Worm (Caenorhabditis elegans) whole organism, young adult: ENCODE data around the gene ZK180.5.
A peak's percentile ranks its signal among the peaks of the same experiment; 100 is the strongest.

Source experiments
- B0035.1 ChIP-seq: sonication (generic microtip); optimal IDR thresholded peaks from 2 replicates; lab custom pipeline; 2016; ENCODE audit warnings: missing genetic modification characterization, mild to moderate bottlenecking, missing compliant biosample characterization, missing genotype, missing genetic modification reagents
- C06A6.2 ChIP-seq: fragments of 200-800 bp; sonication (Bioruptor generic); conservative IDR thresholded peaks from 2 replicates; pipeline ENCODE4 v1.3.6; 2022; ENCODE audit warnings: missing genetic modification characterization, missing compliant biosample characterization
- D2030.7 ChIP-seq: fragments of 200-800 bp; sonication (Bioruptor generic); IDR thresholded peaks from 2 replicates; pipeline ENCODE4 v1.3.6; 2022; ENCODE audit warnings: missing genetic modification reagents, missing genetic modification characterization, missing compliant biosample characterization
- F10E7.11 ChIP-seq: sonication (generic microtip); optimal IDR thresholded peaks from 2 replicates; lab custom pipeline; 2017; ENCODE audit warnings: mild to moderate bottlenecking, missing genetic modification characterization, moderate library complexity, missing compliant biosample characterization
- F23B12.7 ChIP-seq: sonication (generic microtip); optimal IDR thresholded peaks from 2 replicates; lab custom pipeline; 2017; ENCODE audit warnings: missing genetic modification characterization, mild to moderate bottlenecking, missing compliant biosample characterization, antibody characterized with exemption, moderate library complexity; ENCODE audit not compliant: insufficient read depth
- F39B2.1 ChIP-seq: fragments of 200-800 bp; sonication (Bioruptor generic); IDR thresholded peaks from 2 replicates; pipeline ENCODE4 v1.3.6; 2022; ENCODE audit warnings: missing genetic modification reagents, missing genetic modification characterization, missing compliant biosample characterization
- F55B11.4 ChIP-seq: sonication (generic microtip); optimal IDR thresholded peaks from 2 replicates; lab custom pipeline; 2016; ENCODE audit warnings: missing compliant biosample characterization, missing genetic modification characterization, borderline replicate concordance; ENCODE audit not compliant: insufficient read depth
- F57C9.4 ChIP-seq: sonication (generic microtip); optimal IDR thresholded peaks from 2 replicates; lab custom pipeline; 2017; ENCODE audit warnings: mild to moderate bottlenecking, missing genetic modification characterization, missing compliant biosample characterization
- K11D2.4 ChIP-seq: fragments of 200-800 bp; sonication (Bioruptor generic); IDR thresholded peaks from 2 replicates; pipeline ENCODE4 v1.3.6; 2022; ENCODE audit warnings: missing genetic modification reagents, missing genetic modification characterization, missing compliant biosample characterization
- Y67H2A.10 ChIP-seq: fragments of 200-800 bp; sonication (Bioruptor generic); conservative IDR thresholded peaks from 2 replicates; pipeline ENCODE4 v1.3.6; 2022; ENCODE audit warnings: missing genetic modification reagents, missing genetic modification characterization, missing compliant biosample characterization
- ama-1 ChIP-seq, 3 experiments: fragments of 150-350 bp in 1 of 3; sonication (generic microtip) in 2 of 3; optimal IDR thresholded peaks; 2 replicates each; lab custom pipeline; 2014 to 2018; ENCODE audit warnings: missing biosample characterization in 2 of 3, missing genetic modification characterization in 2 of 3, missing genetic modification reagents in 2 of 3
- aptf-2 ChIP-seq: fragments of 200-800 bp; sonication (Bioruptor generic); conservative IDR thresholded peaks from 2 replicates; pipeline ENCODE4 v1.3.6; 2022; ENCODE audit warnings: missing genetic modification reagents, missing genetic modification characterization, missing compliant biosample characterization
- bed-1 ChIP-seq: fragments of 200-800 bp; sonication (Bioruptor generic); IDR thresholded peaks from 2 replicates; pipeline ENCODE4 v1.3.6; 2022; ENCODE audit warnings: missing genetic modification reagents, missing genetic modification characterization, missing compliant biosample characterization
- ccch-3 ChIP-seq: fragments of 200-800 bp; sonication (Bioruptor generic); optimal IDR thresholded peaks from 2 replicates; lab custom pipeline; 2018; ENCODE audit warnings: mild to moderate bottlenecking, missing genetic modification characterization, missing compliant biosample characterization
- dox-1 ChIP-seq: fragments of 200-800 bp; sonication (Bioruptor generic); IDR thresholded peaks from 2 replicates; pipeline ENCODE4 v1.3.6; 2022; ENCODE audit warnings: missing genetic modification reagents, missing genetic modification characterization, missing compliant biosample characterization
- ets-4 ChIP-seq: fragments of 200-800 bp; sonication (Bioruptor generic); optimal IDR thresholded peaks from 2 replicates; lab custom pipeline; 2018; ENCODE audit warnings: mild to moderate bottlenecking, missing genetic modification characterization, missing compliant biosample characterization
- fkh-3 ChIP-seq: sonication (generic microtip); optimal IDR thresholded peaks from 2 replicates; lab custom pipeline; 2016; ENCODE audit warnings: mild to moderate bottlenecking, missing genetic modification characterization, missing compliant biosample characterization
- gei-17 ChIP-seq: fragments of 200-800 bp; sonication (Bioruptor generic); optimal IDR thresholded peaks from 2 replicates; lab custom pipeline; 2018; ENCODE audit warnings: mild to moderate bottlenecking, missing genetic modification characterization, missing compliant biosample characterization
- lag-1 ChIP-seq: fragments of 200-800 bp; sonication (Bioruptor generic); IDR thresholded peaks from 2 replicates; pipeline ENCODE4 v1.3.6; 2022; ENCODE audit warnings: missing genetic modification reagents, missing genetic modification characterization, missing compliant biosample characterization
- lin-40 ChIP-seq: sonication (generic microtip); optimal IDR thresholded peaks from 2 replicates; lab custom pipeline; 2016; ENCODE audit warnings: missing genetic modification characterization, mild to moderate bottlenecking, missing compliant biosample characterization, missing genotype, missing genetic modification reagents
- lin-54 ChIP-seq: fragments of 200-800 bp; sonication (Bioruptor generic); optimal IDR thresholded peaks from 2 replicates; lab custom pipeline; 2018; ENCODE audit warnings: mild to moderate bottlenecking, missing genetic modification characterization, missing compliant biosample characterization
- lir-1 ChIP-seq: fragments of 200-800 bp; sonication (Bioruptor generic); conservative IDR thresholded peaks from 2 replicates; pipeline ENCODE4 v1.3.6; 2022; ENCODE audit warnings: missing genetic modification reagents, missing genetic modification characterization, missing compliant biosample characterization
- madf-3 ChIP-seq: fragments of 200-800 bp; sonication (Bioruptor generic); IDR thresholded peaks from 2 replicates; pipeline ENCODE4 v1.3.6; 2022; ENCODE audit warnings: missing genetic modification reagents, missing genetic modification characterization, missing compliant biosample characterization
- mes-4 ChIP-seq: sonication (generic microtip); optimal IDR thresholded peaks from 2 replicates; lab custom pipeline; 2016; ENCODE audit warnings: missing genotype, missing genetic modification characterization, missing compliant biosample characterization
- mxl-1 ChIP-seq: sonication (generic microtip); optimal IDR thresholded peaks from 2 replicates; lab custom pipeline; 2016; ENCODE audit warnings: missing genetic modification characterization, missing compliant biosample characterization
- nhr-80 ChIP-seq: sonication (generic microtip); optimal IDR thresholded peaks from 2 replicates; lab custom pipeline; 2016; ENCODE audit warnings: missing genetic modification characterization, missing compliant biosample characterization
- pbrm-1 ChIP-seq: fragments of 200-800 bp; sonication (Bioruptor generic); IDR thresholded peaks from 2 replicates; pipeline ENCODE4 v1.3.6; 2022; ENCODE audit warnings: missing genetic modification reagents, missing genetic modification characterization, missing compliant biosample characterization
- sdz-38 ChIP-seq: sonication (generic microtip); optimal IDR thresholded peaks from 2 replicates; lab custom pipeline; 2016; ENCODE audit warnings: missing genotype, missing genetic modification characterization, missing compliant biosample characterization
- snpc-1.3 ChIP-seq: sonication (generic microtip); optimal IDR thresholded peaks from 2 replicates; lab custom pipeline; 2017; ENCODE audit warnings: missing genetic modification characterization, mild to moderate bottlenecking, missing compliant biosample characterization, antibody characterized with exemption, moderate library complexity, missing genotype, missing genetic modification reagents; ENCODE audit not compliant: insufficient read depth
- snpc-3.4 ChIP-seq: sonication (generic microtip); optimal IDR thresholded peaks from 2 replicates; lab custom pipeline; 2017; ENCODE audit warnings: missing genetic modification characterization, mild to moderate bottlenecking, missing compliant biosample characterization, antibody characterized with exemption, moderate library complexity, missing genotype, missing genetic modification reagents
- tlf-1 ChIP-seq: fragments of 200-800 bp; sonication (Bioruptor generic); optimal IDR thresholded peaks from 2 replicates; lab custom pipeline; 2018; ENCODE audit warnings: mild to moderate bottlenecking, missing genetic modification characterization, missing compliant biosample characterization
- unc-130 ChIP-seq: sonication (generic microtip); optimal IDR thresholded peaks from 2 replicates; lab custom pipeline; 2016; ENCODE audit warnings: missing genetic modification reagents, missing genetic modification characterization, missing compliant biosample characterization
- unc-62 ChIP-seq: fragments of 150-350 bp; optimal IDR thresholded peaks from 2 replicates; lab custom pipeline; 2014; ENCODE audit warnings: missing biosample characterization, missing genetic modification reagents, missing genetic modification characterization
- xnd-1 ChIP-seq: sonication (generic microtip); optimal IDR thresholded peaks from 2 replicates; lab custom pipeline; 2016; ENCODE audit warnings: missing genotype, missing genetic modification reagents, missing genetic modification characterization, missing compliant biosample characterization
- zfh-2 ChIP-seq: fragments of 200-800 bp; sonication (Bioruptor generic); conservative IDR thresholded peaks from 2 replicates; pipeline ENCODE4 v1.3.6; 2022; ENCODE audit warnings: missing genetic modification reagents, missing genetic modification characterization, missing compliant biosample characterization

Gene ZK180.5

DNA sequence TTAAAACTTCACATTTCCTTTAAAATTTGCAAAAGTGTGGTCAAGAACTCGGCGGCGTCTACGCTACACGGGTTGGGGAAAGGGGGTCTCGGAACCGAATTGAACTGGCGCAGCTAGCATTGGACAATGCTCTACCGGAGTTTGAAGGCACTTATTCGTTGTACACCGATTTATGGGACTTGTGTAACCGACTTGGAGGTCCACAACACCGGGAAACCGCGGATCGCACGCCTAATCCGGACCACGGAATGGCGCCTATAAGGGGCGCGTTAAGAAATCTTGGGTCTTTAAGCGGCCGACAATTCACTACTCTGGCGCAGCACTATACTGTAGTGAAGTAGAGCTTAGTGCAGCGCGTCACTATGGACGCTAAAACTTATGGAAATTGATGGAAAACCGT, 21.7 kb upstream of the ZK180.5 start (continued):
- TF ChIP-seq lin-54 (peak; percentile 9), pbrm-1 (GFP tag; lab: Robert Waterston, UW) (no peak), dox-1 (GFP tag; lab: Robert Waterston, UW) (0 out of 2 replicates have a peak, but pooled peaks have one; percentile 35), snpc-1.3 (tag; lab: Kevin White, UChicago) (no peak)
- TF ChIP-seq, all 124 proteins: peak for 25

DNA sequence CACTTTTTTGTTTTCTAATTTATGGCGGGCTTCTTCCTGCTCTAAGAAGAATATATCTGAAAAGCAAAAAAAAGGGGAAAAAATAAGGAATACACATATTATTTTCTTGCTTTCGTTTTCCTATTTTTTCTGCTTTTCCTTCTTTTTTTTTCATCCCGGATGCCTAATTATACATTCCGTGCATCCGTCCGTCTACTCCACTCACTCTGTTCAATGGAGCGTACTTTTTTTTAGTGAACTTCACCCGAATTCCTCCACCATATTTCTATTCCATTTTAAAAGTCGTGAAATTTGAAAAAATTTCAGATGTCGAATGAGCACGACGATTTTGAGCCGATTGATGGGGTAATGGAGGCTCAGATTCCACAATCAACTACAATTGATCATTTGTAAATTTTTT, 19.3 kb upstream of the ZK180.5 start, which contains the start of gene ZK185.2:
Gene ZK185.2, plus strand, starts transcription at position 301 of the 400 bp plus-strand sequence.
- TF ChIP-seq ccch-3 (GFP tag; lab: Kevin White, UChicago) (no peak), ets-4 (no peak), lag-1 (GFP tag; lab: Robert Waterston, UW) (no peak), madf-3 (no peak), tlf-1 (GFP tag; lab: Kevin White, UChicago) (no peak), F55B11.4 (tag; lab: Kevin White, UChicago) (no peak), dox-1 (GFP tag; lab: Robert Waterston, UW) (no peak), mes-4 (tag; lab: Kevin White, UChicago) (no peak), F23B12.7 (tag; lab: Kevin White, UChicago) (no peak), sdz-38 (tag; lab: Kevin White, UChicago) (no peak), ama-1 (optimal IDR thresholded peaks at IDR 0.05; lab: Kevin White, UChicago) (no peak), ama-1 (GFP tag; optimal IDR thresholded peaks at IDR 0.05; lab: Kevin White, UChicago) (no peak), unc-62 (GFP tag; lab: Kevin White, UChicago) (no peak), snpc-3.4 (tag; lab: Kevin White, UChicago) (no peak)

DNA sequence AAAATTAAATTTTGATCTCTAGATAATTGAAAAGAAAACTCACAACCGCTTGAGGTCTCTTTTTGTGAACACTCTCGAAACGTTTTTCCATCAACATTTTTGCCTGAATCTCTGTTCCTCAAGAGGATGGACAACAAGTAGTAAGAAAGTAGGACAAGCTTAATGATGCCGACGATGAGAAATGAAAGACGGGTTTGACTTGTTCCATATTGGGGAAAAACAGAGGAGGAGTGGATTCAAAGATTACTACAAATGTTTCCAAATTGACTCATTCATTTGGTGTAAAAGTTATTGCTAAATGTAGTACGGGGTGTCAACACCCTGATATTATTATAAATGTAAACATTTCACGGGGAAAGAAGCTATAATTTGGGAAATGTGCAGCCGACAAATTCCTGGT, 16.1 kb upstream of the ZK180.5 start, which contains the start of gene ZK185.4:
Gene ZK185.4, minus strand, starts transcription at position 101 of the 400 bp plus-strand sequence.
- TF ChIP-seq Y67H2A.10 (GFP tag; lab: Robert Waterston, UW) (no peak), xnd-1 (no peak), mxl-1 (tag; lab: Kevin White, UChicago) (no peak), zfh-2 (GFP tag; lab: Robert Waterston, UW) (no peak), snpc-3.4 (tag; lab: Kevin White, UChicago) (no peak), F39B2.1 (no peak), lin-40 (tag; lab: Kevin White, UChicago) (no peak), gei-17 (GFP tag; lab: Kevin White, UChicago) (no peak), pbrm-1 (GFP tag; lab: Robert Waterston, UW) (no peak), ama-1 (optimal IDR thresholded peaks at IDR 0.05; lab: Kevin White, UChicago) (no peak), ama-1 (GFP tag; optimal IDR thresholded peaks at IDR 0.05; lab: Kevin White, UChicago) (no peak), F10E7.11 (no peak), dox-1 (GFP tag; lab: Robert Waterston, UW) (no peak), fkh-3 (tag; lab: Kevin White, UChicago) (no peak), tlf-1 (GFP tag; lab: Kevin White, UChicago) (no peak), lir-1 (GFP tag; lab: Robert Waterston, UW) (no peak), unc-130 (GFP tag; lab: Kevin White, UChicago) (no peak), F57C9.4 (no peak), D2030.7 (no peak), snpc-1.3 (tag; lab: Kevin White, UChicago) (no peak)

DNA sequence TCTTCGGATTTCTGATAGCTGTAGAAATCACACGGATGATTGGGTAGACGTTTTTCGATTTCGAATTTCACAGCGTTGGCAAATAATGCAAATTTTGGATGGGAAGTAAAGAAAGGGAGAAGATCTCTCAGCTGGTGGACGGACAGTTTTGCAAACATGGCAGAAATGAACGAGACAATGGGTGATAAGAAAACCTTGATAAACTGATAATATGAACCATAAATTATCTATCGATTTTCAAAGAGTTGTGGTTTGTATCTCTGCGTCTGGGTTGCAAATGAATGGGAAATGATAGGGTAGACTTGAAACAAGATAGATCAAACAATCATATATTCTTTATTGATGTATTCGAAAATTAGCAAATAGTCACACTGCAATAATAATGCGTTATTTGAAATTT, 13.2 kb upstream of the ZK180.5 start, which contains the start of gene ZK185.3:
Gene ZK185.3, minus strand, starts transcription at position 263 of the 400 bp plus-strand sequence.
- TF ChIP-seq dox-1 (GFP tag; lab: Robert Waterston, UW), result 0 out of 2 replicates have a peak, but pooled peaks have one; percentile 14
- TF ChIP-seq C06A6.2 (GFP tag; lab: Robert Waterston, UW), result no peak
- no peak for TF ChIP-seq K11D2.4 (GFP tag; lab: Robert Waterston, UW)
- TF ChIP-seq ama-1 (optimal IDR thresholded peaks at IDR 0.05; lab: Kevin White, UChicago), result no peak
- TF ChIP-seq ama-1 (GFP tag; optimal IDR thresholded peaks at IDR 0.05; lab: Kevin White, UChicago), result no peak
- no peak for TF ChIP-seq aptf-2 (GFP tag; lab: Robert Waterston, UW)
- TF ChIP-seq bed-1 (GFP tag; lab: Robert Waterston, UW), result no peak
- TF ChIP-seq B0035.1 (tag; lab: Kevin White, UChicago), result no peak
- TF ChIP-seq nhr-80 (tag; lab: Kevin White, UChicago), result peak; percentile 72
